Worm (Caenorhabditis elegans): ENCODE data around the gene mcat-1.

DNA sequence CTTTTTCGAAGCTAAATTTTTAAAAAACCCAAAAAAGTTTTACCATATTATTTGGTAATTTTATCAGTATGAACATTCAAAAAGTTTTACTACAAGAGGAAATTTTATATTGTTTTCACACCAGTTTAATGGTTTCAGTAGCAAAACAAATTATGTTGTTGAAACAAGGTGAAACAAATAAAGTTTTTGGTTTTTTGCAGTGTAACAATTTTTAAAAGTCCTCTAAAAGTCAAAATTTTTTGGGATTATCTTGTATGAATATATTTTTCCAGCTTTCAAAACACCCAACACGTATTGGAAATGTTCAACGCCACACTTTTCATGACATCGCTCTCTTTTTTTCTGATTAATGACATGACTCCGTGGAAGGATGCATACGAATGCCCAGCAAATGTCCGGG lies 25.6 kb upstream of the mcat-1 start, which contains the start of gene srt-54:
- TF ChIP-seq him-1 (tag; optimal IDR thresholded peaks at IDR 0.05) (no peak), dao-5 (tag; optimal IDR thresholded peaks at IDR 0.05) (no peak), W03F9.2 (tag; optimal IDR thresholded peaks at IDR 0.05) (no peak)
